Fruit fly (Drosophila melanogaster) whole organism, prepupa: Measurements from ENCODE around the gene dpr17.
A peak's percentile ranks its signal among the peaks of the same experiment; 100 is the strongest.

ENCODE experiments used
- Blimp-1 ChIP-seq: fragments of 200-800 bp; sonication (Bioruptor generic); optimal IDR thresholded peaks from 3 replicates; lab custom pipeline; 2017; ENCODE audit warnings: missing biosample characterization, missing genetic modification characterization, mild to moderate bottlenecking, moderate library complexity, missing genetic modification reagents
- CG10669 ChIP-seq: fragments of 200-800 bp; sonication (Bioruptor generic); optimal IDR thresholded peaks from 3 replicates; lab custom pipeline; 2018; ENCODE audit warnings: missing biosample characterization, mild to moderate bottlenecking, missing genetic modification characterization, moderate library complexity
- CG11294 ChIP-seq: fragments of 200-800 bp; sonication (Bioruptor generic); IDR thresholded peaks from 2 replicates; pipeline ENCODE4 v1.3.6; 2022; ENCODE audit warnings: missing biosample characterization, missing genetic modification characterization
- CG15336 ChIP-seq: fragments of 200-800 bp; sonication (Bioruptor generic); IDR thresholded peaks from 2 replicates; pipeline ENCODE4 v1.3.6; 2022; ENCODE audit warnings: missing biosample characterization, missing genetic modification characterization
- CG1621 ChIP-seq: fragments of 200-800 bp; sonication (Bioruptor generic); optimal IDR thresholded peaks from 3 replicates; lab custom pipeline; 2018; ENCODE audit warnings: missing biosample characterization, mild to moderate bottlenecking, missing genetic modification characterization
- CG16779 ChIP-seq: fragments of 200-800 bp; sonication (Bioruptor generic); optimal IDR thresholded peaks from 3 replicates; lab custom pipeline; 2017; ENCODE audit warnings: missing biosample characterization, mild to moderate bottlenecking, missing genetic modification characterization
- CG3032 ChIP-seq: fragments of 200-800 bp; optimal IDR thresholded peaks from 2 replicates; lab custom pipeline; 2019; ENCODE audit warnings: missing biosample characterization, mild to moderate bottlenecking, missing genetic modification characterization, moderate library complexity
- CG31627 ChIP-seq: fragments of 200-800 bp; sonication (Bioruptor generic); optimal IDR thresholded peaks from 3 replicates; lab custom pipeline; 2016; ENCODE audit warnings: missing biosample characterization, missing genetic modification characterization
- CG34406 ChIP-seq: fragments of 200-800 bp; sonication (Bioruptor generic); optimal IDR thresholded peaks from 3 replicates; lab custom pipeline; 2016; ENCODE audit warnings: missing biosample characterization, missing genetic modification characterization
- CG3919 ChIP-seq: fragments of 200-800 bp; sonication (Bioruptor generic); optimal IDR thresholded peaks from 3 replicates; lab custom pipeline; 2016; ENCODE audit warnings: missing biosample characterization, missing genetic modification characterization
- CG6163 ChIP-seq: fragments of 200-800 bp; sonication (Bioruptor generic); IDR thresholded peaks from 3 replicates; pipeline ENCODE4 v1.3.6; 2022; ENCODE audit warnings: missing biosample characterization, missing genetic modification characterization
- CG6276 ChIP-seq: fragments of 200-800 bp; sonication (Bioruptor generic); optimal IDR thresholded peaks from 2 replicates; lab custom pipeline; 2017; ENCODE audit warnings: missing biosample characterization, mild to moderate bottlenecking, missing genetic modification characterization
- CG6808 ChIP-seq: fragments of 200-800 bp; sonication (Bioruptor generic); optimal IDR thresholded peaks from 3 replicates; lab custom pipeline; 2017; ENCODE audit warnings: missing biosample characterization, missing genetic modification characterization, mild to moderate bottlenecking, moderate library complexity, missing genetic modification reagents
- CG6854 ChIP-seq: fragments of 200-800 bp; sonication (Bioruptor generic); optimal IDR thresholded peaks from 2 replicates; lab custom pipeline; 2017; ENCODE audit warnings: missing biosample characterization, mild to moderate bottlenecking, missing genetic modification characterization
- CG7368 ChIP-seq: fragments of 200-800 bp; sonication (Bioruptor generic); optimal IDR thresholded peaks from 3 replicates; lab custom pipeline; 2016; ENCODE audit warnings: missing biosample characterization, missing genetic modification characterization
- CG8119 ChIP-seq: fragments of 200-800 bp; sonication (Bioruptor generic); IDR thresholded peaks from 3 replicates; pipeline ENCODE4 v1.3.6; 2022; ENCODE audit warnings: missing biosample characterization, missing genetic modification characterization
- CG8632 ChIP-seq: fragments of 200-800 bp; sonication (Bioruptor generic); optimal IDR thresholded peaks from 3 replicates; lab custom pipeline; 2016; ENCODE audit warnings: missing biosample characterization, missing genetic modification characterization
- CG9139 ChIP-seq: fragments of 200-800 bp; sonication (Bioruptor generic); optimal IDR thresholded peaks from 3 replicates; lab custom pipeline; 2017; ENCODE audit warnings: missing biosample characterization, mild to moderate bottlenecking, missing genetic modification characterization
- Eip75B ChIP-seq: fragments of 200-800 bp; sonication (Bioruptor generic); optimal IDR thresholded peaks from 3 replicates; lab custom pipeline; 2016; ENCODE audit warnings: missing biosample characterization, missing genetic modification characterization
- Eip78C ChIP-seq: fragments of 200-800 bp; sonication (Bioruptor generic); peaks from one replicate; lab custom pipeline; 2016; ENCODE audit warnings: missing biosample characterization, missing genetic modification characterization
- Ets21C ChIP-seq: fragments of 200-800 bp; sonication (Bioruptor generic); optimal IDR thresholded peaks from 3 replicates; lab custom pipeline; 2016; ENCODE audit warnings: missing biosample characterization, missing genetic modification characterization
- Ets96B ChIP-seq: fragments of 200-800 bp; optimal IDR thresholded peaks from 2 replicates; lab custom pipeline; 2019; ENCODE audit warnings: missing biosample characterization, mild to moderate bottlenecking, missing genetic modification characterization, moderate library complexity
- Hr39 ChIP-seq: fragments of 200-800 bp; sonication (Bioruptor generic); optimal IDR thresholded peaks from 2 replicates; lab custom pipeline; 2016; ENCODE audit warnings: missing biosample characterization, missing genetic modification characterization
- Hr4 ChIP-seq: fragments of 200-800 bp; sonication (Bioruptor generic); optimal IDR thresholded peaks from 3 replicates; lab custom pipeline; 2016; ENCODE audit warnings: missing biosample characterization, missing genetic modification characterization
- Met ChIP-seq: fragments of 200-800 bp; sonication (Bioruptor generic); optimal IDR thresholded peaks from 3 replicates; lab custom pipeline; 2016; ENCODE audit warnings: missing biosample characterization, missing genetic modification characterization
- OdsH ChIP-seq: fragments of 200-800 bp; sonication (Bioruptor generic); optimal IDR thresholded peaks from 3 replicates; lab custom pipeline; 2016; ENCODE audit warnings: missing biosample characterization, missing genetic modification characterization
- Sox15 ChIP-seq: fragments of 200-800 bp; sonication (Bioruptor generic); optimal IDR thresholded peaks from 3 replicates; lab custom pipeline; 2016; ENCODE audit warnings: missing biosample characterization, missing genetic modification characterization
- acj6 ChIP-seq: fragments of 200-800 bp; sonication (Bioruptor generic); optimal IDR thresholded peaks from 3 replicates; lab custom pipeline; 2016; ENCODE audit warnings: missing biosample characterization, missing genetic modification characterization
- dac ChIP-seq: fragments of 200-800 bp; sonication (Bioruptor generic); optimal IDR thresholded peaks from 2 replicates; lab custom pipeline; 2017; ENCODE audit warnings: missing biosample characterization, mild to moderate bottlenecking, missing genetic modification characterization
- dsx ChIP-seq: fragments of 200-800 bp; optimal IDR thresholded peaks from 3 replicates; lab custom pipeline; 2019; ENCODE audit warnings: missing biosample characterization, mild to moderate bottlenecking, missing genetic modification characterization, moderate library complexity; ENCODE audit not compliant: poor library complexity, severe bottlenecking
- fd59A ChIP-seq: fragments of 200-800 bp; sonication (Bioruptor generic); optimal IDR thresholded peaks from 2 replicates; lab custom pipeline; 2017; ENCODE audit warnings: missing biosample characterization, mild to moderate bottlenecking, missing genetic modification characterization, missing genetic modification reagents
- fkh ChIP-seq: fragments of 200-800 bp; sonication (Bioruptor generic); optimal IDR thresholded peaks from 3 replicates; lab custom pipeline; 2017; ENCODE audit warnings: missing biosample characterization, mild to moderate bottlenecking, missing genetic modification characterization, moderate library complexity
- salr ChIP-seq, 2 experiments: fragments of 200-800 bp; sonication (Bioruptor generic); optimal IDR thresholded peaks; 3 replicates each; lab custom pipeline; 2016 to 2018; ENCODE audit warnings: missing biosample characterization in 2 of 2, missing genetic modification characterization in 2 of 2, mild to moderate bottlenecking in 1 of 2
- spab ChIP-seq: fragments of 200-800 bp; sonication (Bioruptor generic); optimal IDR thresholded peaks from 2 replicates; lab custom pipeline; 2017; ENCODE audit warnings: missing biosample characterization, mild to moderate bottlenecking, missing genetic modification characterization, missing genetic modification reagents
- ss ChIP-seq, 2 experiments: fragments of 200-800 bp; sonication (Bioruptor generic); optimal IDR thresholded peaks; 2 replicates in 1 of 2; 3 replicates in 1 of 2; lab custom pipeline; 2017 to 2018; ENCODE audit warnings: mild to moderate bottlenecking in 2 of 2, missing biosample characterization in 2 of 2, missing genetic modification characterization in 2 of 2, moderate library complexity in 1 of 2
- svp ChIP-seq: fragments of 200-800 bp; sonication (Bioruptor generic); peaks from one replicate; lab custom pipeline; 2016; ENCODE audit warnings: missing biosample characterization, missing genetic modification characterization
- topi ChIP-seq: fragments of 200-800 bp; sonication (Bioruptor generic); optimal IDR thresholded peaks from 3 replicates; lab custom pipeline; 2016; ENCODE audit warnings: missing biosample characterization, missing genetic modification characterization
- vri ChIP-seq: fragments of 200-800 bp; sonication (Bioruptor generic); optimal IDR thresholded peaks from 3 replicates; lab custom pipeline; 2016; ENCODE audit warnings: missing biosample characterization, mild to moderate bottlenecking, missing genetic modification characterization

The dpr17 gene

DNA sequence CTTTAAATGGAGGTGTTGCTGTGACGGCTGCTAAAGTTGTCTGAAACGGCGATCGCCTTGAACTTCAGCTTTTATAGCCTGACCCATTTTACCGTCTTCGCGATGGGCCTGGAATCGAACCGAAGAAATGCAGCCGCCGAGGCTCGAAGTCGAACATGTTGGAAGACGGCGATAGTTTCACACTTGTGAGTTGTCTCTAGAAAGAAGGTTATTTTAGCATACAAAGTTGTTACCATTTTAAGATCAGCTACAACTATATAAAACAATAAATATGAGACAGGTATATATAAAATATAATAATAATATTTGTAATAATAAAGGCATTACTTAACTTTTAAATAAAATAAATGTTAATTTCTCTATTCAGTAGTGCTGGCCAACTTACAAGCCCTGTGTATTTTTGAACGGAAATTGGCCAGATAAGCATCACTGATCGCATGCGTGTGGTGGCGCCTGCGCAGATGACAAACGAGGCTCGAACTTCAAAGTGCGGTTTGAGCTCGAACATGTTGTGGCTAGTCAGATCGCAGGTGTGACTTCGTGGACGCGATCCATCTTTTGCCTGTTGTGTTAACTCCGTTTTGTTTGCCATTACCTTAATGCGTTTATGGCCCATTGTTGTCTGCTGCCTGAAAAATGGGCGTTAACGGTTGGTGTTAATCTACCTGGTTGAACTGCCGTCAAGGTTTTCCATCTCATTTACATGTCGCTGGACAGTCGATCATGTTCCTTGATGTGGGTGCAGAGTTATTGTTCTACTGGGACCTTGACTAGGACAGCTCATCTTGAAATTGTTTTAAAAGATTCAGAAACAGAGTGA, 33.7 kb downstream of the dpr17 start, which contains the start of gene CG4702:
TSS of gene CG4702 (minus strand) at position 51 of the 820 bp plus-strand sequence.
- TF ChIP-seq vri (GFP tag; lab: Kevin White, UChicago): no peak
- no peak for TF ChIP-seq CG8119
- TF ChIP-seq CG7368 (GFP tag; lab: Kevin White, UChicago): no peak
- TF ChIP-seq ss (GFP tag; optimal IDR thresholded peaks at IDR 0.05; lab: Kevin White, UChicago): peak in 1 of 2 experiments; percentile 36
- TF ChIP-seq CG11294 (GFP tag; lab: Robert Waterston, UW): no peak
- no peak for TF ChIP-seq CG16779
- TF ChIP-seq CG6163: peak; percentile 24; the same call in 1 of the 3 replicates
- TF ChIP-seq Hr4: no peak
- no peak for TF ChIP-seq CG3032
- TF ChIP-seq Met: no peak
- TF ChIP-seq Sox15 (GFP tag; lab: Kevin White, UChicago): no peak
- peak; percentile 51 for TF ChIP-seq svp
- no peak for TF ChIP-seq Blimp-1
- no peak for TF ChIP-seq fd59A (GFP tag; lab: Kevin White, UChicago)
- no peak for TF ChIP-seq CG8632 (GFP tag; lab: Kevin White, UChicago)
- no peak for TF ChIP-seq Ets96B (tag; lab: Kevin White, UChicago)
- TF ChIP-seq Eip78C (GFP tag; lab: Kevin White, UChicago): peak; percentile 30
- TF ChIP-seq OdsH (GFP tag; lab: Kevin White, UChicago): no peak
- no peak for TF ChIP-seq CG1621 (tag; lab: Kevin White, UChicago)
- peak; percentile 92 for TF ChIP-seq dsx (GFP tag; lab: Kevin White, UChicago)
- no peak for TF ChIP-seq CG6854 (GFP tag; lab: Kevin White, UChicago)
- TF ChIP-seq Ets21C: no peak
- TF ChIP-seq Hr39: no peak
- peak; percentile 3 for TF ChIP-seq CG6808
- TF ChIP-seq CG31627 (GFP tag; lab: Kevin White, UChicago): no peak
- TF ChIP-seq CG3919 (GFP tag; lab: Kevin White, UChicago): no peak
- TF ChIP-seq CG6276: no peak
- TF ChIP-seq spab: no peak

DNA sequence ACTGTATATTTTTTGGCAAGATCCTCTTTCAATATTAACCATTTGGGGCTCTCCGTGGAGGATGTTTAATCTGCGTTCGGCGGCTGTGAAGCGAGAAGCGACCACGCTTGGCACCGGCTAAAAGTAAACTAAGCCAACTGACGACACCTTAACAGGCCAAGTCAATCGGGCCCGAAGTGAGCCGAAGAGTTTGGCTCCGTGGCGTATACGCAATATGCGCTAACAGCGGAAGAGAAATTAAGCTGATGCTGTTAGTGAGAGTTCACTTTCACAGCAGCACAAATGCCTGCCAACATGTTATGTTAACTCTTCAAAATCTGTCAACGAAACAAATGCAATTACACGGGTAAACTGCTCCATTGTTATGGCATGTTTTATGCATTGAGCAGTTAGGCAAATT, 63.8 kb downstream of the dpr17 start, which contains the start of gene dpr15:
TSS of gene dpr15 (minus strand) at position 101 of the 400 bp plus-strand sequence.
- TF ChIP-seq CG9139 (GFP tag; lab: Kevin White, UChicago): no peak
- TF ChIP-seq dsx (GFP tag; lab: Kevin White, UChicago): no peak
- TF ChIP-seq topi (GFP tag; lab: Kevin White, UChicago): no peak
- no peak for TF ChIP-seq Eip75B
- no peak for TF ChIP-seq acj6 (GFP tag; lab: Kevin White, UChicago)
- no peak for TF ChIP-seq svp
- no peak for TF ChIP-seq dac (GFP tag; lab: Kevin White, UChicago)
- TF ChIP-seq OdsH (GFP tag; lab: Kevin White, UChicago): no peak
- TF ChIP-seq vri (GFP tag; lab: Kevin White, UChicago): no peak
- no peak for TF ChIP-seq CG15336
- TF ChIP-seq CG34406: no peak
- TF ChIP-seq salr (GFP tag; optimal IDR thresholded peaks at IDR 0.05; lab: Kevin White, UChicago): no peak
- TF ChIP-seq CG10669 (GFP tag; lab: Kevin White, UChicago): no peak
- no peak for TF ChIP-seq Sox15 (GFP tag; lab: Kevin White, UChicago)
- TF ChIP-seq CG11294 (GFP tag; lab: Robert Waterston, UW): no peak
- no peak for TF ChIP-seq fkh (GFP tag; lab: Kevin White, UChicago)
